Worm (Caenorhabditis elegans) whole organism, L4/young adult: Measurements from ENCODE around the gene gpa-6.

Experiments
- W03F9.2 ChIP-seq: fragments of 150-350 bp; optimal IDR thresholded peaks from 2 replicates; lab custom pipeline; 2014; ENCODE audit warnings: missing biosample characterization, missing genetic modification characterization
- dao-5 ChIP-seq: sonication (generic microtip); optimal IDR thresholded peaks from 2 replicates; lab custom pipeline; 2016; ENCODE audit warnings: missing genotype, missing genetic modification characterization, moderate library complexity, missing compliant biosample characterization
- him-1 ChIP-seq: sonication (generic microtip); optimal IDR thresholded peaks from 2 replicates; lab custom pipeline; 2016; ENCODE audit warnings: missing genotype, missing genetic modification reagents, missing genetic modification characterization, missing compliant biosample characterization

DNA sequence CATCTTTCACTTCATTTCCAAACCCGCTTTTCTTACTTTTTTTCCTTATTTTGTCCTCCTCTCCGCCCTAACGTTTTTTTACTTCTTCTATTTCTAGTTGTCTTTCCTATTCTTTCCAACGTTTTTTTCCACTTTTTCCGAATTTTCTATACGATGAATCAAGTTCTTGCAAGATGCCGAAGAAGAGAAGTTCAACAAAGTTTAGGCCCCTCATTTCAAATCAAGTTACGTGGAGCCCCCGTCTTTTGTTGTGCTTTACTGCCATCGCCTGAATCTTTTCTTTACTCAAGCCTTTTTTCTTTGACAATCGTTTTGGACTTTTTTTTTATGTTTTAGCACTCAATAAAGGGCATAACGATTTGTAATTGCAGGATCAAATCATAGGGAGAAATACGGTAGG lies 10.4 kb downstream of the gpa-6 start, which contains the start of gene unc-9:
- TF ChIP-seq him-1 (tag; lab: Kevin White, UChicago): no peak
- no peak for TF ChIP-seq W03F9.2 (tag; lab: Kevin White, UChicago)
- no peak for TF ChIP-seq dao-5 (tag; lab: Kevin White, UChicago)
